Worm (Caenorhabditis elegans) whole organism, mixed stage, embryonic: ENCODE measurements around the gene K01H12.4.

Experiments used
- M03D4.4 ChIP-seq: sonication (generic microtip); optimal IDR thresholded peaks from 2 replicates; lab custom pipeline; 2017; ENCODE audit warnings: mild to moderate bottlenecking, missing genetic modification characterization, missing compliant biosample characterization
- blmp-1 ChIP-seq: fragments of 150-350 bp; optimal IDR thresholded peaks from 2 replicates; lab custom pipeline; 2014; ENCODE audit warnings: missing biosample characterization, missing genetic modification characterization
- ceh-39 ChIP-seq: fragments of 150-350 bp; optimal IDR thresholded peaks from 2 replicates; lab custom pipeline; 2014; ENCODE audit warnings: missing biosample characterization, missing genetic modification characterization
- ceh-43 ChIP-seq: fragments of 200-800 bp; sonication (Bioruptor generic); optimal IDR thresholded peaks from 2 replicates; lab custom pipeline; 2018; ENCODE audit warnings: mild to moderate bottlenecking, missing genetic modification characterization, moderate library complexity, missing compliant biosample characterization
- ceh-83 ChIP-seq: fragments of 200-800 bp; sonication (Bioruptor generic); optimal IDR thresholded peaks from 2 replicates; lab custom pipeline; 2018; ENCODE audit warnings: mild to moderate bottlenecking, missing genetic modification characterization, missing compliant biosample characterization
- ces-1 ChIP-seq: fragments of 150-350 bp; optimal IDR thresholded peaks from 2 replicates; lab custom pipeline; 2014; ENCODE audit warnings: missing biosample characterization, missing genetic modification reagents, missing genetic modification characterization
- cnd-1 ChIP-seq: fragments of 200-800 bp; sonication (Bioruptor generic); optimal IDR thresholded peaks from 2 replicates; lab custom pipeline; 2018; ENCODE audit warnings: mild to moderate bottlenecking, missing genetic modification characterization, missing compliant biosample characterization
- drap-1 ChIP-seq: fragments of 200-800 bp; sonication (Bioruptor generic); optimal IDR thresholded peaks from 3 replicates; lab custom pipeline; 2018; ENCODE audit warnings: mild to moderate bottlenecking, missing genetic modification characterization, missing compliant biosample characterization
- flh-1 ChIP-seq: fragments of 200-800 bp; sonication (Bioruptor generic); optimal IDR thresholded peaks from 2 replicates; lab custom pipeline; 2018; ENCODE audit warnings: mild to moderate bottlenecking, missing genetic modification characterization, moderate library complexity, missing compliant biosample characterization
- lsy-2 ChIP-seq: fragments of 150-350 bp; optimal IDR thresholded peaks from 2 replicates; lab custom pipeline; 2014; ENCODE audit warnings: missing biosample characterization, missing genetic modification characterization
- mab-5 ChIP-seq: fragments of 150-350 bp; optimal IDR thresholded peaks from 2 replicates; lab custom pipeline; 2014; ENCODE audit warnings: missing biosample characterization, missing genetic modification characterization
- mep-1 ChIP-seq: fragments of 150-350 bp; optimal IDR thresholded peaks from 2 replicates; lab custom pipeline; 2017; ENCODE audit warnings: missing biosample characterization, missing genetic modification reagents, missing genetic modification characterization, inconsistent platforms
- nhr-2 ChIP-seq: fragments of 150-350 bp; optimal IDR thresholded peaks from 2 replicates; lab custom pipeline; 2014; ENCODE audit warnings: missing biosample characterization, missing genetic modification characterization
- nhr-28 ChIP-seq: fragments of 150-350 bp; optimal IDR thresholded peaks from 2 replicates; lab custom pipeline; 2014; ENCODE audit warnings: missing biosample characterization, missing genetic modification characterization
- pha-4 ChIP-seq: fragments of 150-350 bp; optimal IDR thresholded peaks from 2 replicates; lab custom pipeline; 2018; ENCODE audit warnings: missing biosample characterization, missing genetic modification reagents, missing genetic modification characterization
- snpc-4 ChIP-seq: fragments of 150-350 bp; optimal IDR thresholded peaks from 2 replicates; lab custom pipeline; 2014; ENCODE audit warnings: missing biosample characterization, missing genetic modification characterization
- sptf-1 ChIP-seq: sonication (generic microtip); optimal IDR thresholded peaks from 2 replicates; lab custom pipeline; 2017; ENCODE audit warnings: mild to moderate bottlenecking, missing genetic modification characterization, moderate library complexity, missing compliant biosample characterization
- unc-39 ChIP-seq: fragments of 150-350 bp; optimal IDR thresholded peaks from 2 replicates; lab custom pipeline; 2014; ENCODE audit warnings: missing biosample characterization, missing genetic modification characterization
- unc-62 ChIP-seq: fragments of 150-350 bp; optimal IDR thresholded peaks from 2 replicates; lab custom pipeline; 2014; ENCODE audit warnings: missing biosample characterization, missing genetic modification reagents, missing genetic modification characterization
- zip-8 ChIP-seq: fragments of 150-350 bp; optimal IDR thresholded peaks from 2 replicates; lab custom pipeline; 2014; ENCODE audit warnings: missing biosample characterization, missing genetic modification characterization
- ztf-11 ChIP-seq: fragments of 150-350 bp; optimal IDR thresholded peaks from 2 replicates; lab custom pipeline; 2014; ENCODE audit warnings: missing biosample characterization, missing genetic modification characterization

K01H12.4 gene

ce11 chrIV:9761751-9762150 is 48.9 kb downstream of the K01H12.4 start:
- TF ChIP-seq snpc-4 (tag; lab: Kevin White, UChicago) = no peak
- TF ChIP-seq lsy-2 (tag; lab: Kevin White, UChicago) = no peak
- no peak for TF ChIP-seq ceh-39
- TF ChIP-seq M03D4.4 (tag; lab: Kevin White, UChicago) = no peak
- TF ChIP-seq sptf-1 (tag; lab: Kevin White, UChicago) = no peak
- no peak for TF ChIP-seq mep-1 (tag; lab: Kevin White, UChicago)
- no peak for TF ChIP-seq zip-8 (tag; lab: Kevin White, UChicago)
- TF ChIP-seq ces-1 (GFP tag; lab: Kevin White, UChicago) = no peak
- no peak for TF ChIP-seq ceh-43 (GFP tag; lab: Kevin White, UChicago)
- no peak for TF ChIP-seq cnd-1 (tag; lab: Kevin White, UChicago)
- no peak for TF ChIP-seq ceh-83 (GFP tag; lab: Kevin White, UChicago)
- TF ChIP-seq mab-5 (tag; lab: Kevin White, UChicago) = no peak
- TF ChIP-seq flh-1 (GFP tag; lab: Kevin White, UChicago) = no peak
- TF ChIP-seq ztf-11 (tag; lab: Kevin White, UChicago) = no peak
- TF ChIP-seq pha-4 (tag; lab: Kevin White, UChicago) = no peak
- TF ChIP-seq nhr-2 (tag; lab: Kevin White, UChicago) = no peak
- TF ChIP-seq drap-1 = no peak
- TF ChIP-seq nhr-28 = no peak
- TF ChIP-seq unc-62 (GFP tag; lab: Kevin White, UChicago) = no peak

ce11 chrIV:9762667-9763173 is 49.8 kb downstream of the K01H12.4 start:
- TF ChIP-seq M03D4.4 (tag; lab: Kevin White, UChicago) (no peak), mep-1 (tag; lab: Kevin White, UChicago) (no peak), blmp-1 (no peak), nhr-28 (no peak), unc-39 (tag; lab: Kevin White, UChicago) (no peak), mab-5 (tag; lab: Kevin White, UChicago) (no peak), zip-8 (tag; lab: Kevin White, UChicago) (no peak), unc-62 (GFP tag; lab: Kevin White, UChicago) (no peak), ceh-39 (no peak)
